Worm (Caenorhabditis elegans) whole organism, L2 larva: ENCODE data around the gene F43G6.4.
A peak's percentile ranks its signal among the peaks of the same experiment; 100 is the strongest.

Source experiments
- C34F6.9 ChIP-seq: fragments of 150-350 bp; optimal IDR thresholded peaks from 2 replicates; lab custom pipeline; 2014; ENCODE audit warnings: missing biosample characterization, missing genetic modification characterization
- R02D3.7 ChIP-seq: fragments of 150-350 bp; optimal IDR thresholded peaks from 2 replicates; lab custom pipeline; 2014; ENCODE audit warnings: missing biosample characterization, missing genetic modification characterization
- Y55F3AM.14 ChIP-seq: fragments of 200-800 bp; sonication (Bioruptor generic); optimal IDR thresholded peaks from 2 replicates; lab custom pipeline; 2018; ENCODE audit warnings: mild to moderate bottlenecking, missing genetic modification characterization, missing compliant biosample characterization
- ZK546.5 ChIP-seq: sonication (generic microtip); optimal IDR thresholded peaks from 2 replicates; lab custom pipeline; 2017; ENCODE audit warnings: missing biosample characterization, missing genetic modification characterization
- aly-2 ChIP-seq: fragments of 150-350 bp; optimal IDR thresholded peaks from 2 replicates; lab custom pipeline; 2014; ENCODE audit warnings: missing biosample characterization, missing genetic modification characterization
- ama-1 ChIP-seq: fragments of 150-350 bp; optimal IDR thresholded peaks from 2 replicates; lab custom pipeline; 2018; ENCODE audit warnings: inconsistent platforms
- blmp-1 ChIP-seq: sonication (generic microtip); optimal IDR thresholded peaks from 2 replicates; lab custom pipeline; 2017; ENCODE audit warnings: missing genetic modification characterization, mild to moderate bottlenecking, missing compliant biosample characterization, antibody characterized with exemption, moderate library complexity; ENCODE audit not compliant: insufficient read depth
- ceh-16 ChIP-seq: fragments of 150-350 bp; optimal IDR thresholded peaks from 2 replicates; lab custom pipeline; 2014; ENCODE audit warnings: missing biosample characterization, missing genetic modification characterization
- crh-2 ChIP-seq: sonication (generic microtip); optimal IDR thresholded peaks from 2 replicates; lab custom pipeline; 2017; ENCODE audit warnings: missing biosample characterization, missing genetic modification characterization
- dmd-4 ChIP-seq: sonication (generic microtip); optimal IDR thresholded peaks from 2 replicates; lab custom pipeline; 2017; ENCODE audit warnings: missing biosample characterization, missing genetic modification characterization
- egl-27 ChIP-seq: sonication (generic microtip); optimal IDR thresholded peaks from 3 replicates; lab custom pipeline; 2017; ENCODE audit warnings: missing biosample characterization, missing genetic modification reagents, missing genetic modification characterization
- elt-1 ChIP-seq: fragments of 150-350 bp; optimal IDR thresholded peaks from 2 replicates; lab custom pipeline; 2014; ENCODE audit warnings: missing biosample characterization, missing genetic modification characterization
- elt-3 ChIP-seq: sonication (generic microtip); optimal IDR thresholded peaks from 2 replicates; lab custom pipeline; 2017; ENCODE audit warnings: missing biosample characterization, missing genetic modification characterization
- fos-1 ChIP-seq: fragments of 150-350 bp; optimal IDR thresholded peaks from 2 replicates; lab custom pipeline; 2014; ENCODE audit warnings: missing biosample characterization, missing genetic modification characterization
- gmeb-1 ChIP-seq: fragments of 150-350 bp; optimal IDR thresholded peaks from 2 replicates; lab custom pipeline; 2014; ENCODE audit warnings: missing biosample characterization, missing genetic modification characterization
- lin-11 ChIP-seq: fragments of 150-350 bp; sonication (generic microtip); optimal IDR thresholded peaks from 2 replicates; lab custom pipeline; 2014; ENCODE audit warnings: missing biosample characterization, missing genetic modification characterization, inconsistent platforms, mixed read lengths
- lin-13 ChIP-seq: fragments of 150-350 bp; optimal IDR thresholded peaks from 2 replicates; lab custom pipeline; 2014; ENCODE audit warnings: missing biosample characterization, missing genetic modification reagents, missing genetic modification characterization
- lin-39 ChIP-seq: fragments of 150-350 bp; optimal IDR thresholded peaks from 2 replicates; lab custom pipeline; 2014; ENCODE audit warnings: missing biosample characterization, missing genetic modification reagents, missing genetic modification characterization
- lsy-2 ChIP-seq, 2 experiments: fragments of 150-350 bp in 1 of 2; sonication (generic microtip) in 1 of 2; optimal IDR thresholded peaks; 2 replicates each; lab custom pipeline; 2014 to 2017; ENCODE audit warnings: missing biosample characterization in 2 of 2, missing genetic modification characterization in 2 of 2
- mab-5 ChIP-seq: fragments of 150-350 bp; optimal IDR thresholded peaks from 2 replicates; lab custom pipeline; 2014; ENCODE audit warnings: missing biosample characterization, missing genetic modification characterization
- mbf-1 ChIP-seq: sonication (generic microtip); optimal IDR thresholded peaks from 2 replicates; lab custom pipeline; 2017; ENCODE audit warnings: missing biosample characterization, missing genetic modification characterization
- mdl-1 ChIP-seq, 2 experiments: fragments of 150-350 bp in 1 of 2; sonication (generic microtip) in 1 of 2; optimal IDR thresholded peaks; 2 replicates each; lab custom pipeline; 2017; ENCODE audit warnings: missing biosample characterization in 2 of 2, missing genetic modification characterization in 2 of 2
- nhr-11 ChIP-seq: fragments of 150-350 bp; optimal IDR thresholded peaks from 2 replicates; lab custom pipeline; 2014; ENCODE audit warnings: missing biosample characterization, missing genetic modification characterization
- nhr-12 ChIP-seq: fragments of 150-350 bp; optimal IDR thresholded peaks from 2 replicates; lab custom pipeline; 2014; ENCODE audit warnings: missing biosample characterization, missing genetic modification characterization
- nhr-129 ChIP-seq: fragments of 150-350 bp; optimal IDR thresholded peaks from 2 replicates; lab custom pipeline; 2014; ENCODE audit warnings: missing biosample characterization, missing genetic modification characterization
- nhr-21 ChIP-seq: fragments of 150-350 bp; optimal IDR thresholded peaks from 2 replicates; lab custom pipeline; 2014; ENCODE audit warnings: missing biosample characterization, missing genetic modification characterization
- nhr-23 ChIP-seq: fragments of 150-350 bp; optimal IDR thresholded peaks from 2 replicates; lab custom pipeline; 2014; ENCODE audit warnings: missing biosample characterization, missing genetic modification reagents, missing genetic modification characterization
- nhr-237 ChIP-seq: fragments of 150-350 bp; optimal IDR thresholded peaks from 2 replicates; lab custom pipeline; 2014; ENCODE audit warnings: missing biosample characterization, missing genetic modification characterization
- nhr-25 ChIP-seq: fragments of 150-350 bp; sonication (generic microtip); optimal IDR thresholded peaks from 3 replicates; lab custom pipeline; 2014; ENCODE audit warnings: missing biosample characterization, missing genetic modification characterization
- peb-1 ChIP-seq: fragments of 150-350 bp; optimal IDR thresholded peaks from 2 replicates; lab custom pipeline; 2014; ENCODE audit warnings: missing biosample characterization, missing genetic modification characterization
- sem-4 ChIP-seq: fragments of 150-350 bp; optimal IDR thresholded peaks from 2 replicates; lab custom pipeline; 2014; ENCODE audit warnings: missing biosample characterization, missing genetic modification reagents, missing genetic modification characterization
- skn-1 ChIP-seq: sonication (generic microtip); optimal IDR thresholded peaks from 2 replicates; lab custom pipeline; 2017; ENCODE audit warnings: missing biosample characterization, missing genetic modification characterization
- sma-3 ChIP-seq: sonication (generic microtip); optimal IDR thresholded peaks from 2 replicates; lab custom pipeline; 2016; ENCODE audit warnings: missing genetic modification reagents, missing genetic modification characterization, missing compliant biosample characterization
- sma-9 ChIP-seq, 2 experiments: fragments of 150-350 bp in 1 of 2; sonication (generic microtip) in 1 of 2; optimal IDR thresholded peaks; 2 replicates each; lab custom pipeline; 2014 to 2016; ENCODE audit warnings: missing genetic modification characterization in 2 of 2, mild to moderate bottlenecking in 1 of 2, missing biosample characterization in 1 of 2, missing compliant biosample characterization in 1 of 2, missing genetic modification reagents in 1 of 2, moderate library complexity in 1 of 2
- snpc-4 ChIP-seq: fragments of 150-350 bp; optimal IDR thresholded peaks from 2 replicates; lab custom pipeline; 2014; ENCODE audit warnings: missing biosample characterization, missing genetic modification characterization
- unc-39 ChIP-seq: fragments of 150-350 bp; optimal IDR thresholded peaks from 2 replicates; lab custom pipeline; 2014; ENCODE audit warnings: missing biosample characterization, missing genetic modification characterization
- unc-55 ChIP-seq: fragments of 150-350 bp; sonication (generic microtip); optimal IDR thresholded peaks from 3 replicates; lab custom pipeline; 2014; ENCODE audit warnings: missing biosample characterization, missing genetic modification reagents, missing genetic modification characterization
- unc-62 ChIP-seq: fragments of 150-350 bp; optimal IDR thresholded peaks from 2 replicates; lab custom pipeline; 2014; ENCODE audit warnings: missing biosample characterization, missing genetic modification reagents, missing genetic modification characterization
- zag-1 ChIP-seq: fragments of 150-350 bp; optimal IDR thresholded peaks from 2 replicates; lab custom pipeline; 2014; ENCODE audit warnings: missing biosample characterization, missing genetic modification characterization
- ztf-1 ChIP-seq: fragments of 200-800 bp; sonication (Bioruptor generic); conservative IDR thresholded peaks from 2 replicates; pipeline ENCODE4 v1.3.6; 2022; ENCODE audit warnings: missing genetic modification characterization, missing compliant biosample characterization
- ztf-11 ChIP-seq: sonication (generic microtip); optimal IDR thresholded peaks from 2 replicates; lab custom pipeline; 2017; ENCODE audit warnings: missing biosample characterization, missing genetic modification characterization
- ztf-4 ChIP-seq: fragments of 150-350 bp; optimal IDR thresholded peaks from 2 replicates; lab custom pipeline; 2014; ENCODE audit warnings: missing biosample characterization, missing genetic modification characterization

F43G6.4 gene

DNA sequence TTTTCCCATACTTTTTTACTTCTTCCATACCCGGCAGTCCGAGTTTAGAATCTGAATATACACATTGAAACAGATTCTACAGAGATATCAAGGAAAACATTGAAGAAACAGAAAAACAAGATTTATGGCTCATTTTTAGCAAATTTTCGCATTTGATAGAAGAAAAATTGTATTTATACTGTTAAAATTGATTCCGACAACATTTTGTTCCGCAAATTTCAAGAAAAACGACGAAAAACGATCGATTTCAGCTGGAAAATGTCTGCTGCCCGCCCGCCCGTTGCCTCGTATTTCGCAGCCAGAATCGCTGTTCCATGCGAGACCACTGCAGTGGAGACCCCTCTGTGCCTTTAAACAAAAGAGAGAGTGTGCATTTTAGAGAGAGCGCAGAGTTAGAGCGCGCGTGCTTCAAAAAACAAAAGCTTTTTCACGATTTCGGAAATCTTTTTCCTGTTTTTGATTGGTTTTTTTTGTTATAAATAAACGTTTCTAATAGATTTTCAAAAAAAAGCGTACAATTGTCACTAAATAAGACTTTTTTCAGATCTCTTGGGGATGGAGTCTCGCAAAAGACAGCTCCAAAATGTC lies 12.6 kb upstream of the F43G6.4 start, which contains the start of the genes patr-1 and dna-2:
Gene patr-1 (minus strand): TSS at position 51 of the 588 bp plus-strand sequence.
Gene dna-2 (plus strand): TSS at position 538 of the 588 bp plus-strand sequence.
- TF ChIP-seq unc-62 (GFP tag; lab: Kevin White, UChicago) (no peak), sem-4 (tag; lab: Kevin White, UChicago) (no peak), ztf-11 (tag; lab: Kevin White, UChicago) (no peak), ceh-16 (tag; lab: Kevin White, UChicago) (no peak), skn-1 (tag; lab: Kevin White, UChicago) (no peak), unc-55 (GFP tag; lab: Kevin White, UChicago) (peak; percentile 83), fos-1 (tag; lab: Kevin White, UChicago) (peak; percentile 25), nhr-237 (tag; lab: Kevin White, UChicago) (no peak), Y55F3AM.14 (no peak), mab-5 (no peak), lsy-2 (tag; optimal IDR thresholded peaks at IDR 0.05; lab: Kevin White, UChicago) (peak; percentile 42 to 86), R02D3.7 (tag; lab: Kevin White, UChicago) (no peak), sma-3 (GFP tag; lab: Kevin White, UChicago) (peak; percentile 30), snpc-4 (tag; lab: Kevin White, UChicago) (no peak), lin-13 (peak; percentile 57), dmd-4 (tag; lab: Kevin White, UChicago) (no peak), nhr-25 (tag; lab: Kevin White, UChicago) (peak; percentile 44), ztf-1 (GFP tag; lab: Robert Waterston, UW) (no peak), unc-39 (tag; lab: Kevin White, UChicago) (no peak), gmeb-1 (tag; lab: Kevin White, UChicago) (peak; percentile 89), elt-3 (tag; lab: Kevin White, UChicago) (no peak), C34F6.9 (tag; lab: Kevin White, UChicago) (peak; percentile 57), peb-1 (tag; lab: Kevin White, UChicago) (no peak), sma-9 (GFP tag; optimal IDR thresholded peaks at IDR 0.05; lab: Kevin White, UChicago) (peak; percentile 22), sma-9 (tag; optimal IDR thresholded peaks at IDR 0.05; lab: Kevin White, UChicago) (no peak), mdl-1 (tag; optimal IDR thresholded peaks at IDR 0.05; lab: Kevin White, UChicago) (no peak), nhr-11 (tag; lab: Kevin White, UChicago) (no peak), lin-11 (tag; lab: Kevin White, UChicago) (peak; percentile 62), aly-2 (tag; lab: Kevin White, UChicago) (no peak), nhr-23 (tag; lab: Kevin White, UChicago) (no peak), egl-27 (no peak), crh-2 (tag; lab: Kevin White, UChicago) (peak; percentile 60), nhr-21 (tag; lab: Kevin White, UChicago) (no peak), ZK546.5 (tag; lab: Kevin White, UChicago) (no peak), zag-1 (tag; lab: Kevin White, UChicago) (no peak), nhr-129 (peak; percentile 69), ama-1 (peak; percentile 5), blmp-1 (no peak), nhr-12 (tag; lab: Kevin White, UChicago) (no peak), lin-39 (tag; lab: Kevin White, UChicago) (no peak)

- peak in 1 of 2 experiments; percentile 91 for TF ChIP-seq lsy-2 (tag; optimal IDR thresholded peaks at IDR 0.05; lab: Kevin White, UChicago)
- TF ChIP-seq peb-1 (tag; lab: Kevin White, UChicago) = no peak
- TF ChIP-seq, all 48 proteins: peak for 1
These were observed 8.1 kb upstream of the F43G6.4 start, which contains the start of gene F43G6.16 for ce11 chrII:11782493-11782892. TSS of gene F43G6.16 (minus strand) at chrII:11782633.

DNA sequence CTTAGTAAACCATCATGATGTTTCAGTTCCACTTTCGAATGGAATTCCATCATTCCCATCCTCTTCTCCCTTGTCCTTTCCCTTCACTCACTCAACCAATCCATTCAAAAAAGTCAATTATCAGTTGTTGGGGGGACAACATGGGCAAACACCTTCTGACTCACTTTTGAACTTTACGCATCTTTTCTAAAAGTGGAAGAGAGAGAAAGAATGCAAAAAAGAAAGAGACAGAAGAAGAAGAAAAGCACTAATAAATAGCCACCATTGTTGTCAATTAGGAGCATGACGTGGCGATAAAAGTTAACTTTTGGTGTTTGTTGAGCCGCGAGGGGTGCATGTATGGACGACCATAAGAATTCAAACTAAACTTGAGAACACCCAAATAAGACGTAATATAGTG lies 2.5 kb upstream of the F43G6.4 start:
- TF ChIP-seq zag-1 (tag; lab: Kevin White, UChicago) (no peak), ztf-4 (tag; lab: Kevin White, UChicago) (no peak), C34F6.9 (tag; lab: Kevin White, UChicago) (no peak), mdl-1 (tag; optimal IDR thresholded peaks at IDR 0.05; lab: Kevin White, UChicago) (no peak), mbf-1 (no peak), nhr-12 (tag; lab: Kevin White, UChicago) (no peak), nhr-23 (tag; lab: Kevin White, UChicago) (no peak), blmp-1 (no peak), elt-3 (tag; lab: Kevin White, UChicago) (no peak), egl-27 (no peak), nhr-11 (tag; lab: Kevin White, UChicago) (no peak), elt-1 (no peak), sma-3 (GFP tag; lab: Kevin White, UChicago) (no peak), lin-39 (tag; lab: Kevin White, UChicago) (no peak), unc-55 (GFP tag; lab: Kevin White, UChicago) (no peak)
